Fruit fly (Drosophila melanogaster) whole organism, pupa: ENCODE data around the gene Asator.
A peak's percentile ranks its signal among the peaks of the same experiment; 100 is the strongest.

Experiments
- CG10348 ChIP-seq: fragments of 200-800 bp; sonication (Bioruptor generic); IDR thresholded peaks from 2 replicates; pipeline ENCODE4 v1.3.6; 2022; ENCODE audit warnings: missing biosample characterization, missing genetic modification characterization
- CG12605 ChIP-seq: fragments of 200-800 bp; sonication (Bioruptor generic); IDR thresholded peaks from 2 replicates; pipeline ENCODE4 v1.3.6; 2022; ENCODE audit warnings: missing biosample characterization, missing genetic modification characterization
- CG13204 ChIP-seq: fragments of 200-800 bp; sonication (Bioruptor generic); optimal IDR thresholded peaks from 2 replicates; lab custom pipeline; 2018; ENCODE audit warnings: missing biosample characterization, mild to moderate bottlenecking, missing genetic modification characterization, moderate library complexity
- CG14655 ChIP-seq: fragments of 200-800 bp; sonication (Bioruptor generic); optimal IDR thresholded peaks from 3 replicates; lab custom pipeline; 2017; ENCODE audit warnings: mild to moderate bottlenecking, missing biosample characterization, missing genetic modification reagents, missing genetic modification characterization
- CG15710 ChIP-seq: fragments of 200-800 bp; sonication (Bioruptor generic); optimal IDR thresholded peaks from 2 replicates; lab custom pipeline; 2018; ENCODE audit warnings: missing biosample characterization, mild to moderate bottlenecking, missing genetic modification characterization, moderate library complexity
- CG17806 ChIP-seq: fragments of 200-800 bp; sonication (Bioruptor generic); optimal IDR thresholded peaks from 2 replicates; lab custom pipeline; 2018; ENCODE audit warnings: missing biosample characterization, mild to moderate bottlenecking, missing genetic modification characterization, moderate library complexity
- CG32121 ChIP-seq: fragments of 200-800 bp; sonication (Bioruptor generic); IDR thresholded peaks from 2 replicates; pipeline ENCODE4 v1.3.6; 2022; ENCODE audit warnings: missing biosample characterization, missing genetic modification characterization
- CG34367 ChIP-seq: fragments of 200-800 bp; sonication (Bioruptor generic); optimal IDR thresholded peaks from 2 replicates; lab custom pipeline; 2018; ENCODE audit warnings: missing biosample characterization, mild to moderate bottlenecking, missing genetic modification characterization
- CG4496 ChIP-seq: fragments of 200-800 bp; sonication (Bioruptor generic); IDR thresholded peaks from 3 replicates; pipeline ENCODE4 v1.3.6; 2022; ENCODE audit warnings: missing biosample characterization, missing genetic modification characterization
- CG8159 ChIP-seq: fragments of 200-800 bp; sonication (Bioruptor generic); optimal IDR thresholded peaks from 3 replicates; lab custom pipeline; 2018; ENCODE audit warnings: missing biosample characterization, mild to moderate bottlenecking, missing genetic modification characterization, moderate library complexity
- CG8301 ChIP-seq: fragments of 200-800 bp; sonication (Bioruptor generic); optimal IDR thresholded peaks from 2 replicates; lab custom pipeline; 2018; ENCODE audit warnings: missing biosample characterization, mild to moderate bottlenecking, missing genetic modification characterization
- CG9948 ChIP-seq: fragments of 200-800 bp; sonication (Bioruptor generic); optimal IDR thresholded peaks from 2 replicates; lab custom pipeline; 2018; ENCODE audit warnings: missing biosample characterization, mild to moderate bottlenecking, missing genetic modification characterization, moderate library complexity
- D1 ChIP-seq: fragments of 200-800 bp; sonication (Bioruptor generic); optimal IDR thresholded peaks from 2 replicates; lab custom pipeline; 2018; ENCODE audit warnings: missing biosample characterization, mild to moderate bottlenecking, missing genetic modification characterization, moderate library complexity
- EcR ChIP-seq: fragments of 200-800 bp; sonication (Bioruptor generic); optimal IDR thresholded peaks from 3 replicates; lab custom pipeline; 2019; ENCODE audit warnings: missing biosample characterization, missing genetic modification characterization, mild to moderate bottlenecking, moderate library complexity, missing genetic modification reagents
- Ets98B ChIP-seq: fragments of 200-800 bp; sonication (Bioruptor generic); IDR thresholded peaks from 2 replicates; pipeline ENCODE4 v1.3.6; 2022; ENCODE audit warnings: missing biosample characterization, missing genetic modification characterization
- Pif1A ChIP-seq: fragments of 200-800 bp; sonication (Bioruptor generic); optimal IDR thresholded peaks from 3 replicates; lab custom pipeline; 2016; ENCODE audit warnings: missing biosample characterization, missing genetic modification characterization
- Pif1B ChIP-seq: fragments of 200-800 bp; sonication (Bioruptor generic); optimal IDR thresholded peaks from 3 replicates; lab custom pipeline; 2016; ENCODE audit warnings: missing biosample characterization, missing genetic modification characterization
- Snoo ChIP-seq: fragments of 200-800 bp; sonication (Bioruptor generic); optimal IDR thresholded peaks from 3 replicates; lab custom pipeline; 2017; ENCODE audit warnings: missing biosample characterization, mild to moderate bottlenecking, missing genetic modification characterization, inconsistent platforms
- fd96Ca ChIP-seq: fragments of 200-800 bp; sonication (Bioruptor generic); IDR thresholded peaks from 3 replicates; pipeline ENCODE4 v1.3.6; 2022; ENCODE audit warnings: missing biosample characterization, missing genetic modification characterization
- gl ChIP-seq: fragments of 200-800 bp; sonication (Bioruptor generic); optimal IDR thresholded peaks from 2 replicates; lab custom pipeline; 2018; ENCODE audit warnings: missing biosample characterization, mild to moderate bottlenecking, missing genetic modification characterization
- rn ChIP-seq: fragments of 200-800 bp; sonication (Bioruptor generic); IDR thresholded peaks from 2 replicates; pipeline ENCODE4 v1.3.6; 2022; ENCODE audit warnings: missing biosample characterization, missing genetic modification characterization

The Asator gene

DNA sequence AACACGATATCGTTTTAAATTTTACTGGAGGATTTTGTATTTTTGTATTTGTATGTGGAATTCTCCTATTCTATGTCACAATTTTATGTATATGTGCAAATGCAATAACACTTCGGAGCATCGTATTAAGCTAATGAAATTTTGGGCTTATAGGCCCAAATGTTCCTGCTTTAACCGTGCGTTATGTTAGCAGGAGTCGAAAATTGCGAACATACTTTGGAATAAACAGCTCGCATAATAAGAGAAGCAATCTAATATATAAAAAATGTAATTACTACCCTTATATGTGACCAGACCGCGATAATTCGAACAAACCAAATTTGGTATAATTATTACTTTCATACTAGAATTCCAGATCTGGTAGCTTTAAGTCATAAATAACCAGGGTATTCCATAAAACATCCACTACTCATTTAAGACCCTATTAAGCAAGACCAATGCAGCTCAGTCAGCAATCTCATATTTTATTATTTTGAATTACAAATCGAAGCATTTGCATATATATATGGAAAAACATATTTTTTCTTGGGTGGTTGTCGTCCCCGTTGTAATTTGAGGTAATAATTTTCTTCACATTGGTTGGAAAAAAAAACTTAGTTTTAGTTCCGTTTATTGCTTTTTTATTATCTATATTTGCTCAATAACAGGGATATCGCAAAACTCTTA, 45.1 kb downstream of the Asator start, which contains the start of gene lgs:
TSS of gene lgs (minus strand) at position 320 of the 666 bp plus-strand sequence.
- no peak for TF ChIP-seq CG13204
- no peak for TF ChIP-seq CG32121 (GFP tag; lab: Robert Waterston, UW)
- TF ChIP-seq CG17806, result no peak
- TF ChIP-seq EcR (GFP tag; lab: Kevin White, UChicago), result no peak
- TF ChIP-seq Snoo (tag; lab: Kevin White, UChicago), result no peak
- no peak for TF ChIP-seq gl (tag; lab: Kevin White, UChicago)

DNA sequence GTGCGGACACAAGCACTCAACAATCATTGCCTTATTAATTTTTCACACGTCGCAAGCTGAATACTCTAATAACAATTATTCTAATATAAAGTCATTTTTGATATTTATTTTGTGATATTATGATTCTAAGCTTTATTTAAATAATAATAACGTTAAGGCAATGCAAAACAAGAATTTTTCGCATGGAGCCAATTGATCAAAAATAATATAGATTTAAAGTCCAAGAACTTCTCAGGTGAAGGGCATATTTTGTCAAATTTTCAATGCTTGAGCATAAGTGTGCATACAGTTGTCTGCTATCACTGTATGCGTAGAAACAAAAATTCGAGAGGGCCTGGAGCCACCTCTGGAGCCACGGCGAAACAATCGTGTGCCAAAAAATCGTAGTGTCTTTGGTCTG, 54.4 kb downstream of the Asator start:
- TF ChIP-seq Ets98B (GFP tag; lab: Robert Waterston, UW) (no peak), D1 (tag; lab: Kevin White, UChicago) (no peak), CG15710 (tag; lab: Kevin White, UChicago) (no peak), gl (tag; lab: Kevin White, UChicago) (no peak), CG9948 (tag; lab: Kevin White, UChicago) (no peak)

DNA sequence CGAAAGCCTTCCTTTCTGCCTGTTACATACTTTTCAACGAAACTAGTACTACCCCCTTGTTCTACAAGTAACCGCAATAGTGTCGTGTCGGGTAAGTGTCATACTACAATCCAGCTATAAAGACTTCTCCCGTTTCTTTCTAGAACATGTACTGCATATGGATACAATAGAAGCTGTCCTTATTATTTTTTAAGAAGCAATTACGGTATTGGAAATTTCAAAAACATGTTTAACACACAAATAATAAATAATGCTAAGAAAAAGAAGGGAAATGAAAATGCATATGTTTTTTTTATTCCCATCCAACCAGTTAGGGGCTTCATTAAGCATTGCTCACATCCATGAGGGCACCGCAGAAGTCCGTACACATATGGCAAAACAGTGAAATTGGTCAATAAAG, 59.3 kb downstream of the Asator start:
- no peak for TF ChIP-seq CG34367
- TF ChIP-seq Snoo (tag; lab: Kevin White, UChicago), result no peak
- TF ChIP-seq EcR (GFP tag; lab: Kevin White, UChicago), result no peak
- no peak for TF ChIP-seq CG15710 (tag; lab: Kevin White, UChicago)
- TF ChIP-seq CG32121 (GFP tag; lab: Robert Waterston, UW), result no peak
- TF ChIP-seq gl (tag; lab: Kevin White, UChicago), result no peak
- no peak for TF ChIP-seq CG4496
- no peak for TF ChIP-seq fd96Ca (GFP tag; lab: Robert Waterston, UW)
- no peak for TF ChIP-seq Pif1B (GFP tag; lab: Kevin White, UChicago)
- no peak for TF ChIP-seq Ets98B (GFP tag; lab: Robert Waterston, UW)
- no peak for TF ChIP-seq rn
- TF ChIP-seq CG9948 (tag; lab: Kevin White, UChicago), result no peak
- no peak for TF ChIP-seq CG14655 (GFP tag; lab: Kevin White, UChicago)
- no peak for TF ChIP-seq CG13204
- no peak for TF ChIP-seq CG12605 (GFP tag; lab: Robert Waterston, UW)
- no peak for TF ChIP-seq D1 (tag; lab: Kevin White, UChicago)
- TF ChIP-seq CG10348 (GFP tag; lab: Robert Waterston, UW), result no peak

DNA sequence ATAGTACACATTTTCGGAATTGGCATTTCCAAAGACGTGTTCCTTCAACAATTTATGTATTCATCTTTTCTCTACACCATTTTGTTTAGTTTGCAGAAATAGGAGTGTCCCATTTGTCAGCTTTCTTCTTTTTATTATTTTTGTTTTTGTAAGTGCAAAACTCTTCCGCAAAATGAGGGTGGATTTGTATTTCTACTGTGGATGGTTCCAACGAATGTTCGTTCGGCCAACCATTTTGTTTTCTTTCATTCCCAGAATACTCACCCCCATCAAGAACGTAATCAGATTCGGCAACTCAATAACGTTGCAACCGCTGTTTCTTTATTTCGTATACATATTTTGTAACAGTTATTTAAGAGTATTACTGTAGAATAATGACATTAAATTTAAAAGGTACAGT, 60.5 kb downstream of the Asator start:
- TF ChIP-seq D1 (tag; lab: Kevin White, UChicago) (no peak), CG15710 (tag; lab: Kevin White, UChicago) (no peak), gl (tag; lab: Kevin White, UChicago) (no peak)
- TF ChIP-seq, all 21 proteins: peak for 0

DNA sequence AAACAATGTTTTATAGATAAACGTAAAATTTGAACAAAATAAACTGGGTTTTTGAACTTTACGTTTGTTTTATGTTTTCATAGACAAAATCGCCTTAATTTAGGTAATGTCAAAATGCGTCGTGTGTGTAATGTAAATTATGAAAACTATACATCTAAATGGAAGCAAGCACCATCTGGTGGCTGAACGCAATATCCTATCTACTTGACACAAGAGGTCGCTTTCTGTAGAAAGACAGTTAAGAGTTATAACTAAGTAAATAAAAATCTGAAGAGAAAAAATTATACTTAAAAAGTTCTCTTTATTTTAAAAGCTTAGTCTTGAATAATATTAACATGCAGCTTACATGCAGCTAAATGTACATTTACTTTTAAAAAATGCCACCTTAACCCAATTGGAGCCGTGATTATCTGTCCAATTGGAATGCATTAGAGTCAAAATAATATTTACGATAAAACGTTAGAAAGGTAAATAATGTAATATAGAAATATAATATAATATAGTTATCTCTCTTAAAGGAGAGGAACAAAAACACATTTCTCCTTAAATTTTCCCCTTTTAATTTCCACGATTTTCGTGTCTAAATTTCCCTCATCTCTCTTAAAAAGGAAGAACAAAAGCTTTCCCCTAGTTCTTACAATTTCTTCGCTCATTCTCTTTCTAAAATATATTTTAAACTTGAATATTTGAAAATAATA, 64.0 kb downstream of the Asator start:
- no peak for TF ChIP-seq CG14655 (GFP tag; lab: Kevin White, UChicago)
- no peak for TF ChIP-seq CG15710 (tag; lab: Kevin White, UChicago)
- TF ChIP-seq rn, result no peak
- TF ChIP-seq gl (tag; lab: Kevin White, UChicago), result peak; percentile 52
- TF ChIP-seq Pif1A (GFP tag; lab: Kevin White, UChicago), result peak; percentile 68
- peak; percentile 34 for TF ChIP-seq CG9948 (tag; lab: Kevin White, UChicago)
- no peak for TF ChIP-seq EcR (GFP tag; lab: Kevin White, UChicago)
- peak; percentile 62 for TF ChIP-seq CG32121 (GFP tag; lab: Robert Waterston, UW)
- TF ChIP-seq Ets98B (GFP tag; lab: Robert Waterston, UW), result no peak; the same call in 1 of the 2 replicates
- TF ChIP-seq CG8301 (tag; lab: Kevin White, UChicago), result peak; percentile 58
- no peak for TF ChIP-seq CG10348 (GFP tag; lab: Robert Waterston, UW)
- peak; percentile 27 for TF ChIP-seq Pif1B (GFP tag; lab: Kevin White, UChicago)
- no peak for TF ChIP-seq CG13204
- TF ChIP-seq CG4496, result no peak
- peak; percentile 47 for TF ChIP-seq CG34367
- peak; percentile 81 for TF ChIP-seq D1 (tag; lab: Kevin White, UChicago)
- TF ChIP-seq Snoo (tag; lab: Kevin White, UChicago), result peak; percentile 77
- TF ChIP-seq fd96Ca (GFP tag; lab: Robert Waterston, UW), result no peak
- peak; percentile 37 for TF ChIP-seq CG17806
- TF ChIP-seq CG8159 (tag; lab: Kevin White, UChicago), result no peak
- no peak; the same call in 1 of the 2 replicates for TF ChIP-seq CG12605 (GFP tag; lab: Robert Waterston, UW)
- TF ChIP-seq, all 21 proteins: peak for 10

DNA sequence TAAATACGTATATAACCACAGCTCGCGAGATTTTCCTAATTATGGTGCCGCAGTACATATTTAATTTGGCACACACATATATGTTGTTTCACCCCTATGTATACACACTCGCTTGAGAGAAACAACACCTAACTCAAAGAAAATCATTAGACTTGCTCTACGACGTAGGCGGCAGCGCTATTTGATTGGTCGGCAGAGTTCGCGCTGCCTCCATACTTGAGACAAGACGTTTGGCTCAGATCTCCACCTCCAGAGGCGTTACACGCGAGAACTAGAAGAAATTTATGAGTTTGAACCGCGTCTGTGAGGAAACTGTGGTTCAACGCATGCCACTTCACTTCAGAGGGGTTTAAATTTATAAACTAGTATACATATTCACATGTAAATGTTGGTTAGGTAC, 65.5 kb downstream of the Asator start:
- TF ChIP-seq CG8159 (tag; lab: Kevin White, UChicago) (no peak), gl (tag; lab: Kevin White, UChicago) (no peak), CG15710 (tag; lab: Kevin White, UChicago) (no peak), CG9948 (tag; lab: Kevin White, UChicago) (no peak), CG17806 (no peak), CG4496 (no peak), CG34367 (no peak), fd96Ca (GFP tag; lab: Robert Waterston, UW) (no peak), EcR (GFP tag; lab: Kevin White, UChicago) (no peak), Pif1A (GFP tag; lab: Kevin White, UChicago) (no peak), Snoo (tag; lab: Kevin White, UChicago) (no peak), CG8301 (tag; lab: Kevin White, UChicago) (no peak), Ets98B (GFP tag; lab: Robert Waterston, UW) (no peak), CG10348 (GFP tag; lab: Robert Waterston, UW) (no peak), Pif1B (GFP tag; lab: Kevin White, UChicago) (no peak), CG32121 (GFP tag; lab: Robert Waterston, UW) (no peak), D1 (tag; lab: Kevin White, UChicago) (no peak), CG12605 (GFP tag; lab: Robert Waterston, UW) (no peak), rn (no peak)
